Worm (Caenorhabditis elegans): Measurements from ENCODE around the gene ttll-12.

The ttll-12 gene

DNA sequence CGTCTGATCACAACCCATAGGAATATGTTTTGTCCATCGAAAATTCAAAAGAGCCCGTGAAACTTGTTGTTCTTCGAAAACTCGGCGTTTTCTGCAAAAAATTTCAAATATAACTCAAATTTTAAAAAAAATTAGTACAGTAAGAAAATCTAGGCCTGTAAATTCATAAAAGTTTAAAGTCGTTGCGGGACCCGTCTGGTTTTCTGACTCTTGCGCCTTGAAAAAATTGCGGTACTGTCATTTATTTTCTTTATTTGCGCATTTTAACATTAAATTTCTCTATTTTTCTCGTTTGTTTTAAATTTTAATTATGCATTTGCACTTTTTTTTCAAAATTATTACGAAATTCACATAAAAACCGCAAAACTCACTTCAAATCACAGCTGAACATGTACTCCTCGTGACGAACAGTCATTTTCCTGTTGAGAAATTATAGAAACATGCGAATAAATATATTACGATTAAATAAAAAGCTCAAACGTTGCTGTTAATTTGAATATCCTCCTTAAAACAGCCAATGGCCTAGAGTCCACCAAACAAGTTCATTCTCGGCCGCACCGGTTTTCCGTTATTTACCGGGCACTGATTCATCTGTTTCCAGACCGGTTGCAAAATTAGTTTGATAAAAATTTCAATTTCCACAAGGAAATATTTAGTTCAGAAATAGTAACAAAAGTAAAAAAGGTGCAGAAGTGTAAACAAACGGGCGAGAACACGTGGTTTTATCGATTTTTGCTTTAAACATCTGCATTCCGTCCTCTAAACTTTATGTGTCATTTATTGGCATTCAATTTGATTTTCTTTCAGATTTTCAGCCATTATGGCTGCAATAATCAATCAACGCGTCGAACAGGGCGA, 19.5 kb upstream of the ttll-12 start, which contains the start of the genes csa-1 and wdfy-2:
TSS of gene csa-1 (minus strand) at position 669 of the 858 bp plus-strand sequence.
TSS of gene wdfy-2 (plus strand) at position 808 of the 858 bp plus-strand sequence.
- TF ChIP-seq hif-1 (tag; optimal IDR thresholded peaks at IDR 0.05) (no peak), jun-1 (tag; optimal IDR thresholded peaks at IDR 0.05) (no peak), Y5F2A.4 (GFP tag; optimal IDR thresholded peaks at IDR 0.05) (no peak), skn-1 (tag; optimal IDR thresholded peaks at IDR 0.05) (no peak), zfp-3 (GFP tag; conservative IDR thresholded peaks at IDR 0.05) (no peak), daf-8 (GFP tag; IDR thresholded peaks at IDR 0.05) (no peak), arid-1 (GFP tag; conservative IDR thresholded peaks at IDR 0.05) (no peak), mes-2 (tag; optimal IDR thresholded peaks at IDR 0.05; ENCODE audit: poor library complexity, severe bottlenecking) (peak; percentile 66), dmd-8 (GFP tag; IDR thresholded peaks at IDR 0.05) (no peak), mxl-3 (GFP tag; optimal IDR thresholded peaks at IDR 0.05) (peak; percentile 26), daf-12 (tag; optimal IDR thresholded peaks at IDR 0.05) (no peak), lsy-2 (tag; optimal IDR thresholded peaks at IDR 0.05) (peak in 1 of 2 experiments; percentile 23), F10B5.3 (tag; optimal IDR thresholded peaks at IDR 0.05) (no peak), unc-62 (GFP tag; optimal IDR thresholded peaks at IDR 0.05 in 1 of 2) (no peak), unc-62 (tag; optimal IDR thresholded peaks at IDR 0.05) (no peak), aha-1 (tag) (peak; percentile 74), egl-27 (tag; optimal IDR thresholded peaks at IDR 0.05) (no peak), F49E8.2 (tag; optimal IDR thresholded peaks at IDR 0.05; ENCODE audit: borderline replicate concordance) (no peak), snpc-1.2 (GFP tag; IDR thresholded peaks at IDR 0.05) (no peak), dpl-1 (GFP tag; optimal IDR thresholded peaks at IDR 0.05) (peak; percentile 61), ceh-82 (tag; optimal IDR thresholded peaks at IDR 0.05) (no peak), D1046.2 (GFP tag; IDR thresholded peaks at IDR 0.05) (no peak), lin-13 (GFP tag; optimal IDR thresholded peaks at IDR 0.05) (no peak)

DNA sequence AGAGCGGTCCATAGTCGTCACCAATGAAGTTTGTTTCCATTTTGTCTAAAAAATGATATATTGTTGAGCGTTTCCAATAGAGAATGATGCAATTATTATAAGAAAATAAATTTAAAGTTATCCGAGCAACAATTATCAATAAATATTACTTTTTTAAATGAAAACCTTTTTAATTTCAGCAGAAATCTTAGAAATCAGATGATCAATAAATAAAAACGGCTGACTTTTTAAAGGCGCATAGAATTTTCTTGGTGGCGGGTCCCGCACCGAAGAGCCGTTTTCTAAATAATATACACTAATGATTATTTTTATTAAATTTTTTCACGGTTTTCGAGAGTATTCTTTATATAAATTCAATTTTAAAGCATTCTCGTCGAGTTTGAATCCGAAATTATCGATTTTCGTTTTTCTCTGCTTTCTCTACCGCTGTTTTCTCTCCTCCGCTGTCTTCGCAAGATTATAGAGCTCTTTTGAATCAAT, 15.9 kb upstream of the ttll-12 start, which contains the start of gene rab-39:
TSS of gene rab-39 (minus strand) at position 51 of the 480 bp plus-strand sequence.
- no peak for TF ChIP-seq mdt-29 (GFP tag; IDR thresholded peaks at IDR 0.05)
- no peak for TF ChIP-seq Y48G9A.11 (GFP tag; IDR thresholded peaks at IDR 0.05)
- no peak for TF ChIP-seq lin-38 (GFP tag; IDR thresholded peaks at IDR 0.05)
- no peak for TF ChIP-seq ZK337.2 (GFP tag; IDR thresholded peaks at IDR 0.05)
- TF ChIP-seq ama-1 (optimal IDR thresholded peaks at IDR 0.05) = no peak
- TF ChIP-seq zip-11 (GFP tag; IDR thresholded peaks at IDR 0.05) = no peak
- TF ChIP-seq rbr-2 (tag; optimal IDR thresholded peaks at IDR 0.05) = peak; percentile 16
- no peak for TF ChIP-seq ctbp-1 (GFP tag; IDR thresholded peaks at IDR 0.05)
- no peak for TF ChIP-seq unc-130 (GFP tag; optimal IDR thresholded peaks at IDR 0.05)
- no peak for TF ChIP-seq pha-4 (GFP tag; IDR thresholded peaks at IDR 0.05)
- no peak for TF ChIP-seq pha-4 (tag; optimal IDR thresholded peaks at IDR 0.05)
- TF ChIP-seq dpl-1 (GFP tag; optimal IDR thresholded peaks at IDR 0.05) = peak; percentile 26
- TF ChIP-seq ceh-32 (tag; optimal IDR thresholded peaks at IDR 0.05; ENCODE audit: poor library complexity) = no peak
- no peak for TF ChIP-seq snpc-1.2 (GFP tag; IDR thresholded peaks at IDR 0.05)
- peak; percentile 32 for TF ChIP-seq mep-1 (tag; optimal IDR thresholded peaks at IDR 0.05)
- no peak for TF ChIP-seq lin-39 (tag; optimal IDR thresholded peaks at IDR 0.05)
- peak in 1 of 2 experiments; percentile 69 for TF ChIP-seq lsy-2 (tag; optimal IDR thresholded peaks at IDR 0.05)
- TF ChIP-seq nhr-111 (GFP tag; optimal IDR thresholded peaks at IDR 0.05) = no peak
- TF ChIP-seq sdz-12 (GFP tag; optimal IDR thresholded peaks at IDR 0.05) = no peak
- peak in 1 of 2 experiments; percentile 27 for TF ChIP-seq hif-1 (tag; optimal IDR thresholded peaks at IDR 0.05)
- TF ChIP-seq F44E2.7 (GFP tag; IDR thresholded peaks at IDR 0.05) = no peak
- TF ChIP-seq mes-2 (tag; optimal IDR thresholded peaks at IDR 0.05; ENCODE audit: poor library complexity, severe bottlenecking) = peak; percentile 57
- TF ChIP-seq nhr-11 (tag; optimal IDR thresholded peaks at IDR 0.05) = no peak
- TF ChIP-seq daf-19 (GFP tag; conservative IDR thresholded peaks at IDR 0.05) = no peak
- TF ChIP-seq nhr-48 (tag; optimal IDR thresholded peaks at IDR 0.05) = no peak
- TF ChIP-seq dve-1 (tag; optimal IDR thresholded peaks at IDR 0.05; ENCODE audit: insufficient read depth) = no peak
- TF ChIP-seq T20F7.1 (GFP tag; optimal IDR thresholded peaks at IDR 0.05) = no peak
- no peak for TF ChIP-seq F26F4.8 (GFP tag; conservative IDR thresholded peaks at IDR 0.05)
- TF ChIP-seq ces-1 (GFP tag; optimal IDR thresholded peaks at IDR 0.05) = peak; percentile 2
- TF ChIP-seq hlh-30 (tag; optimal IDR thresholded peaks at IDR 0.05; ENCODE audit: insufficient read depth) = peak; percentile 82

All from whole organism, L4 larva.